Worm (Caenorhabditis elegans) whole organism, L4 larva: ENCODE data around the gene Y37D8A.3.

Experiments used
- D1046.2 ChIP-seq: fragments of 200-800 bp; sonication (Bioruptor generic); IDR thresholded peaks from 2 replicates; pipeline ENCODE4 v1.3.6; 2022; ENCODE audit warnings: missing genetic modification characterization, missing compliant biosample characterization
- F26F4.8 ChIP-seq: fragments of 200-800 bp; sonication (Bioruptor generic); conservative IDR thresholded peaks from 2 replicates; pipeline ENCODE4 v1.3.6; 2022; ENCODE audit warnings: missing genetic modification characterization, missing compliant biosample characterization
- R02D3.7 ChIP-seq: fragments of 150-350 bp; sonication (generic microtip); optimal IDR thresholded peaks from 3 replicates; lab custom pipeline; 2014; ENCODE audit warnings: missing biosample characterization, missing genetic modification characterization
- T20F7.1 ChIP-seq: fragments of 200-800 bp; sonication (Bioruptor generic); optimal IDR thresholded peaks from 2 replicates; lab custom pipeline; 2018; ENCODE audit warnings: mild to moderate bottlenecking, missing genetic modification characterization, missing compliant biosample characterization
- Y5F2A.4 ChIP-seq: fragments of 200-800 bp; sonication (Bioruptor generic); optimal IDR thresholded peaks from 2 replicates; lab custom pipeline; 2018; ENCODE audit warnings: mild to moderate bottlenecking, missing genetic modification characterization, missing compliant biosample characterization
- Y75B8A.6 ChIP-seq: fragments of 200-800 bp; sonication (Bioruptor generic); IDR thresholded peaks from 2 replicates; pipeline ENCODE4 v1.3.6; 2022; ENCODE audit warnings: missing genetic modification reagents, missing genetic modification characterization, missing compliant biosample characterization
- aha-1 ChIP-seq: fragments of 150-350 bp; peaks from one replicate; lab custom pipeline; 2014; ENCODE audit warnings: missing biosample characterization, missing genetic modification characterization
- arid-1 ChIP-seq: fragments of 200-800 bp; sonication (Bioruptor generic); conservative IDR thresholded peaks from 2 replicates; pipeline ENCODE4 v1.3.6; 2022; ENCODE audit warnings: missing genetic modification reagents, missing genetic modification characterization, missing compliant biosample characterization
- attf-4 ChIP-seq: sonication (generic microtip); optimal IDR thresholded peaks from 3 replicates; lab custom pipeline; 2017; ENCODE audit warnings: missing biosample characterization, missing genetic modification characterization
- ceh-32 ChIP-seq: sonication (generic microtip); optimal IDR thresholded peaks from 2 replicates; lab custom pipeline; 2016; ENCODE audit warnings: mild to moderate bottlenecking, missing genetic modification characterization, missing compliant biosample characterization; ENCODE audit not compliant: poor library complexity
- ceh-82 ChIP-seq: sonication (generic microtip); optimal IDR thresholded peaks from 2 replicates; lab custom pipeline; 2017; ENCODE audit warnings: missing biosample characterization, missing genetic modification characterization
- ces-1 ChIP-seq: fragments of 150-350 bp; sonication (generic microtip); optimal IDR thresholded peaks from 4 replicates; lab custom pipeline; 2014; ENCODE audit warnings: missing biosample characterization, missing genetic modification reagents, missing genetic modification characterization
- ctbp-1 ChIP-seq: fragments of 200-800 bp; sonication (Bioruptor generic); IDR thresholded peaks from 2 replicates; pipeline ENCODE4 v1.3.6; 2022; ENCODE audit warnings: missing genetic modification reagents, missing genetic modification characterization, missing compliant biosample characterization
- daf-16 ChIP-seq, 3 experiments: sonication (generic microtip); optimal IDR thresholded peaks; 2 replicates each; lab custom pipeline; 2016 to 2017; ENCODE audit warnings: missing genetic modification characterization in 3 of 3, missing genetic modification reagents in 3 of 3, mild to moderate bottlenecking in 2 of 3, missing compliant biosample characterization in 2 of 3, missing biosample characterization in 1 of 3, moderate library complexity in 1 of 3
- dmd-6 ChIP-seq: fragments of 200-800 bp; sonication (Bioruptor generic); IDR thresholded peaks from 2 replicates; pipeline ENCODE4 v1.3.6; 2022; ENCODE audit warnings: missing genetic modification reagents, missing genetic modification characterization, missing compliant biosample characterization
- dve-1 ChIP-seq: sonication (generic microtip); optimal IDR thresholded peaks from 2 replicates; lab custom pipeline; 2017; ENCODE audit warnings: antibody characterized with exemption, mild to moderate bottlenecking, missing genetic modification characterization, missing compliant biosample characterization; ENCODE audit not compliant: insufficient read depth
- egl-43 ChIP-seq: fragments of 200-800 bp; sonication (Bioruptor generic); IDR thresholded peaks from 2 replicates; pipeline ENCODE4 v1.3.6; 2022; ENCODE audit warnings: missing genetic modification reagents, missing genetic modification characterization, missing compliant biosample characterization
- hlh-11 ChIP-seq: fragments of 200-800 bp; sonication (Bioruptor generic); optimal IDR thresholded peaks from 2 replicates; lab custom pipeline; 2018; ENCODE audit warnings: mild to moderate bottlenecking, missing genetic modification characterization, missing compliant biosample characterization
- jun-1 ChIP-seq: fragments of 150-350 bp; optimal IDR thresholded peaks from 2 replicates; lab custom pipeline; 2014; ENCODE audit warnings: missing biosample characterization, missing genetic modification reagents, missing genetic modification characterization
- lin-1 ChIP-seq: fragments of 200-800 bp; sonication (Bioruptor generic); IDR thresholded peaks from 2 replicates; pipeline ENCODE4 v1.3.6; 2022; ENCODE audit warnings: missing genetic modification reagents, missing genetic modification characterization, missing compliant biosample characterization
- lin-29 ChIP-seq: fragments of 200-800 bp; sonication (Bioruptor generic); IDR thresholded peaks from 2 replicates; pipeline ENCODE4 v1.3.6; 2022; ENCODE audit warnings: missing genetic modification reagents, missing genetic modification characterization, missing compliant biosample characterization
- lin-38 ChIP-seq: fragments of 200-800 bp; sonication (Bioruptor generic); IDR thresholded peaks from 2 replicates; pipeline ENCODE4 v1.3.6; 2022; ENCODE audit warnings: missing genetic modification reagents, missing genetic modification characterization, missing compliant biosample characterization
- lsy-2 ChIP-seq, 2 experiments: fragments of 150-350 bp in 1 of 2; sonication (generic microtip) in 1 of 2; optimal IDR thresholded peaks; 2 replicates each; lab custom pipeline; 2014 to 2017; ENCODE audit warnings: missing biosample characterization in 2 of 2, missing genetic modification characterization in 2 of 2
- madf-9 ChIP-seq: fragments of 200-800 bp; sonication (Bioruptor generic); conservative IDR thresholded peaks from 2 replicates; pipeline ENCODE4 v1.3.6; 2022; ENCODE audit warnings: missing genetic modification reagents, missing genetic modification characterization, missing compliant biosample characterization
- mes-2 ChIP-seq: sonication (generic microtip); optimal IDR thresholded peaks from 2 replicates; lab custom pipeline; 2016; ENCODE audit warnings: missing genotype, mild to moderate bottlenecking, missing genetic modification characterization, missing compliant biosample characterization; ENCODE audit not compliant: poor library complexity, severe bottlenecking
- nhr-10 ChIP-seq: fragments of 150-350 bp; optimal IDR thresholded peaks from 2 replicates; lab custom pipeline; 2014; ENCODE audit warnings: missing biosample characterization, missing genetic modification characterization
- nhr-237 ChIP-seq: sonication (generic microtip); optimal IDR thresholded peaks from 2 replicates; lab custom pipeline; 2017; ENCODE audit warnings: missing biosample characterization, missing genetic modification characterization
- nhr-25 ChIP-seq: sonication (generic microtip); optimal IDR thresholded peaks from 2 replicates; lab custom pipeline; 2017; ENCODE audit warnings: missing genetic modification characterization, mild to moderate bottlenecking, missing compliant biosample characterization, antibody characterized with exemption, moderate library complexity, borderline replicate concordance; ENCODE audit not compliant: insufficient read depth
- nhr-28 ChIP-seq: fragments of 150-350 bp; optimal IDR thresholded peaks from 2 replicates; lab custom pipeline; 2014; ENCODE audit warnings: missing biosample characterization, missing genetic modification characterization
- nhr-42 ChIP-seq: fragments of 200-800 bp; sonication (Bioruptor generic); IDR thresholded peaks from 2 replicates; pipeline ENCODE4 v1.3.6; 2022; ENCODE audit warnings: missing genetic modification characterization, missing compliant biosample characterization
- nhr-48 ChIP-seq: sonication (generic microtip); optimal IDR thresholded peaks from 2 replicates; lab custom pipeline; 2016; ENCODE audit warnings: mild to moderate bottlenecking, missing genetic modification characterization, missing compliant biosample characterization
- nhr-6 ChIP-seq: fragments of 150-350 bp; optimal IDR thresholded peaks from 2 replicates; lab custom pipeline; 2014; ENCODE audit warnings: missing biosample characterization, missing genetic modification characterization
- nhr-77 ChIP-seq: fragments of 150-350 bp; optimal IDR thresholded peaks from 2 replicates; lab custom pipeline; 2014; ENCODE audit warnings: missing biosample characterization, missing genetic modification characterization
- pha-4 ChIP-seq, 2 experiments: fragments of 150-350 bp in 1 of 2; fragments of 200-800 bp in 1 of 2; sonication (Bioruptor generic) in 1 of 2; IDR thresholded peaks in 1 of 2; optimal IDR thresholded peaks in 1 of 2; 2 replicates each; pipeline versions ENCODE4 v1.3.6 to Lab custom; 2014 to 2022; ENCODE audit warnings: missing genetic modification characterization in 2 of 2, missing genetic modification reagents in 2 of 2, missing biosample characterization in 1 of 2, missing compliant biosample characterization in 1 of 2
- pqm-1 ChIP-seq: sonication (generic microtip); optimal IDR thresholded peaks from 2 replicates; lab custom pipeline; 2017; ENCODE audit warnings: missing biosample characterization, missing genetic modification characterization
- rbr-2 ChIP-seq: sonication (generic microtip); optimal IDR thresholded peaks from 2 replicates; lab custom pipeline; 2016; ENCODE audit warnings: missing genotype, missing genetic modification characterization, missing compliant biosample characterization
- sdz-12 ChIP-seq: fragments of 200-800 bp; sonication (Bioruptor generic); optimal IDR thresholded peaks from 2 replicates; lab custom pipeline; 2018; ENCODE audit warnings: mild to moderate bottlenecking, missing genetic modification characterization, missing compliant biosample characterization
- set-16 ChIP-seq: fragments of 200-800 bp; sonication (Bioruptor generic); IDR thresholded peaks from 2 replicates; pipeline ENCODE4 v1.3.6; 2022; ENCODE audit warnings: missing genetic modification reagents, missing genetic modification characterization, missing compliant biosample characterization
- snpc-4 ChIP-seq: fragments of 150-350 bp; optimal IDR thresholded peaks from 2 replicates; lab custom pipeline; 2014; ENCODE audit warnings: missing biosample characterization, missing genetic modification characterization
- tag-97 ChIP-seq: fragments of 200-800 bp; sonication (Bioruptor generic); IDR thresholded peaks from 2 replicates; pipeline ENCODE4 v1.3.6; 2022; ENCODE audit warnings: missing genetic modification characterization, missing compliant biosample characterization
- tra-1 ChIP-seq: fragments of 200-800 bp; sonication (Bioruptor generic); IDR thresholded peaks from 2 replicates; pipeline ENCODE4 v1.3.6; 2022; ENCODE audit warnings: missing genetic modification reagents, missing genetic modification characterization, missing compliant biosample characterization
- unc-39 ChIP-seq: sonication (generic microtip); optimal IDR thresholded peaks from 2 replicates; lab custom pipeline; 2017; ENCODE audit warnings: missing biosample characterization, missing genetic modification characterization
- vab-7 ChIP-seq: fragments of 200-800 bp; sonication (Bioruptor generic); IDR thresholded peaks from 2 replicates; pipeline ENCODE4 v1.3.6; 2022; ENCODE audit warnings: missing genetic modification reagents, missing genetic modification characterization, missing compliant biosample characterization
- zfp-3 ChIP-seq: fragments of 200-800 bp; sonication (Bioruptor generic); conservative IDR thresholded peaks from 2 replicates; pipeline ENCODE4 v1.3.6; 2022; ENCODE audit warnings: missing genetic modification reagents, missing genetic modification characterization, missing compliant biosample characterization
- zip-11 ChIP-seq: fragments of 200-800 bp; sonication (Bioruptor generic); IDR thresholded peaks from 2 replicates; pipeline ENCODE4 v1.3.6; 2022; ENCODE audit warnings: missing genetic modification characterization, missing compliant biosample characterization

The Y37D8A.3 gene

DNA sequence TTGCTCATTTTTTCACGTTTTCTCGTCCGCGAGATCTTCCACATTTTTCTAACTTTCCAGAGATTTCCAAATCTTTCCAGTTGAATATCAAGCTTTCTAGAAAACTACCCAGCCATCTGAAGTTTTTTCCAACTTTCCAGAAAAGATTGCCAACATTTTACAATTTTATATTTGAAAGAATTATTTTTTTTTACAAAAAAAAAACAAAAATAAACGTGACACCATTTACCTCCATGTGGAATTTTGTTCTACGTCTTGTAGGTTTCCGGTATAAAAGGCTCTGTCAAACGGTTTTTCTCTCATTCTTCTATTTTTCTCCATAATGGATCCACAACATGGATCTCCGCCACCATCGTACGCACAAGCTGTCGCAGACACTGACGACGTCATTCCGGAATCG, 35.5 kb downstream of the Y37D8A.3 start, which contains the start of gene Y37D8A.8:
Y37D8A.8 (plus strand) TSS at position 301 of the 400 bp plus-strand sequence.
- TF ChIP-seq unc-39 (tag; lab: Kevin White, UChicago) (no peak), vab-7 (GFP tag; lab: Robert Waterston, UW) (no peak), aha-1 (tag; lab: Kevin White, UChicago) (peak; percentile 39)

DNA sequence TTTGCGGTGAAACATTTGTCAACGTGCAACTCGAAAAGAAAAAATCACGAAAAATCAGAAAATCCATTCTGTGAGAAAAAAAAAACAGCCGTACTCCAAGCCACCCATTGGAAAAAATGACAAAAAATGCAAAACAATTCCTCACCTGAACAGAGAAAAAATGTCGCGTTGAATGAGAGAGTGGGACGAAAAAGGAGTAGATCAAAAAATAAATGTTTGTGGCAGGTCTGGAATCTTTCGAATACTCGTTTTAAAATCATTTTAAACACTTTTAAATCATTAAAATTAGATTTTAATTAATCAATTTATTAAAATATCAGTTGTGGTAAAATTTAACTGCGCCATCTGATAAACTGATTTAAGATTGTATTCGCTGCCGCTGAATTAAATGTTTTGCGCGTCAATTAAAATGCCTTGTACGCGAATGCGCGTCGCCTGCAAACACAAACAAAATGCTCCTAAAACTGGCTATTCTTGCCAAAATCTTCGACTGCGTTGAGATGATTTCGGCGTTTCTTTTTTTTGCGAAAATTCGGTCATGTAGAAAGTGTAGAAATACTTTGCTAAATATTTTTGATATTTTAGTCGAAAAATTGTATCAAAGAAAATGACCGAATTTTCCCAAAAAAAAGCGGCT, 41.0 kb downstream of the Y37D8A.3 start, which contains the start of gene Y37D8A.6:
Y37D8A.6 (minus strand) TSS at position 238 of the 637 bp plus-strand sequence.
- TF ChIP-seq pqm-1 (tag; lab: Kevin White, UChicago): no peak
- TF ChIP-seq nhr-237 (tag; lab: Kevin White, UChicago): no peak
- no peak for TF ChIP-seq dmd-6 (GFP tag; lab: Robert Waterston, UW)
- no peak for TF ChIP-seq rbr-2 (tag; lab: Kevin White, UChicago)
- TF ChIP-seq nhr-42: no peak
- TF ChIP-seq lin-38: peak; percentile 38
- peak; percentile 54 for TF ChIP-seq aha-1 (tag; lab: Kevin White, UChicago)
- no peak for TF ChIP-seq daf-16 (GFP tag; optimal IDR thresholded peaks at IDR 0.05; lab: Kevin White, UChicago)
- peak; percentile 3 for TF ChIP-seq daf-16 (tag; optimal IDR thresholded peaks at IDR 0.05; lab: Kevin White, UChicago)
- peak in 1 of 2 experiments; percentile 40 for TF ChIP-seq lsy-2 (tag; optimal IDR thresholded peaks at IDR 0.05; lab: Kevin White, UChicago)
- no peak for TF ChIP-seq hlh-11 (tag; lab: Kevin White, UChicago)
- no peak for TF ChIP-seq nhr-10 (tag; lab: Kevin White, UChicago)
- TF ChIP-seq sdz-12: no peak
- no peak for TF ChIP-seq madf-9 (GFP tag; lab: Robert Waterston, UW)
- no peak for TF ChIP-seq ceh-32 (tag; lab: Kevin White, UChicago)
- no peak for TF ChIP-seq T20F7.1 (GFP tag; lab: Kevin White, UChicago)
- no peak for TF ChIP-seq egl-43 (GFP tag; lab: Robert Waterston, UW)
- TF ChIP-seq D1046.2 (GFP tag; lab: Robert Waterston, UW): no peak
- no peak for TF ChIP-seq nhr-28
- no peak for TF ChIP-seq zip-11 (GFP tag; lab: Robert Waterston, UW)
- TF ChIP-seq snpc-4 (tag; lab: Kevin White, UChicago): no peak
- no peak for TF ChIP-seq jun-1 (tag; lab: Kevin White, UChicago)
- no peak for TF ChIP-seq lin-1 (GFP tag; lab: Robert Waterston, UW)
- peak; percentile 9 for TF ChIP-seq mes-2
- no peak for TF ChIP-seq tra-1 (GFP tag; lab: Robert Waterston, UW)

DNA sequence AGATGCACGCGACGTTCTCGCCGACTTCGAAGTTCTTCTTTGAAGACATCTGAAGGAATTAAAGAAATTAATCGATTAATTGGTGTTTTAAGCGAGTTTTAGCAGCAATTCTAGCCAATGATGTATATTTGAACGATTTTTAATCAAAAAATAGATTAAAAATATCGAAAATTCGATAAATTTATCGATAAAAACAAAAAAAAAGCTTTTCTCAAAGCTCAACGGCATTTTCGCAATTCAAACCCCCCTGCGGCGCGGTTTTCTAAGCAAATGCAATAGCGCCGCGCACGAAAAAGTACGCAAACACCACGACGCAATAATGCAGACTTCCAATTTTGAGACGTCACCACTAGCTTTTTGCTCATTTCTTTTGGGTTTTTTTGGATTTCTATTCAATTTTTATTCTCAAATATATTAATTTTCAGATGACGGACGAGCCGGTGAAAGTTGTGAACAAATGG, 45.5 kb downstream of the Y37D8A.3 start, which contains the start of the genes mrg-1 and spcs-2:
mrg-1 (minus strand) TSS at position 51 of the 461 bp plus-strand sequence.
spcs-2 (plus strand) TSS at position 426 of the 461 bp plus-strand sequence.
- TF ChIP-seq nhr-25 (tag; lab: Kevin White, UChicago): no peak
- no peak for TF ChIP-seq Y5F2A.4 (GFP tag; lab: Kevin White, UChicago)
- no peak for TF ChIP-seq F26F4.8
- TF ChIP-seq lin-29: no peak
- TF ChIP-seq lin-38: peak; percentile 88
- TF ChIP-seq zfp-3: 0 out of 2 replicates have a peak, but pooled peaks have one; percentile 35
- no peak for TF ChIP-seq zip-11 (GFP tag; lab: Robert Waterston, UW)
- TF ChIP-seq nhr-42: peak; percentile 67
- TF ChIP-seq Y75B8A.6 (GFP tag; lab: Robert Waterston, UW): no peak
- TF ChIP-seq pha-4 (GFP tag; IDR thresholded peaks at IDR 0.05; lab: Robert Waterston, UW): peak; percentile 84
- peak; percentile 29 for TF ChIP-seq pha-4 (tag; optimal IDR thresholded peaks at IDR 0.05; lab: Kevin White, UChicago)
- no peak for TF ChIP-seq set-16 (GFP tag; lab: Robert Waterston, UW)
- peak; percentile 74 for TF ChIP-seq nhr-6
- peak; percentile 88 for TF ChIP-seq arid-1 (GFP tag; lab: Robert Waterston, UW)
- TF ChIP-seq nhr-77: peak; percentile 61
- no peak for TF ChIP-seq ceh-82 (tag; lab: Kevin White, UChicago)
- peak; percentile 79 for TF ChIP-seq vab-7 (GFP tag; lab: Robert Waterston, UW)
- peak; percentile 75 for TF ChIP-seq ctbp-1
- TF ChIP-seq attf-4: no peak
- TF ChIP-seq nhr-48: peak; percentile 1
- TF ChIP-seq nhr-10 (tag; lab: Kevin White, UChicago): no peak
- TF ChIP-seq tag-97 (GFP tag; lab: Robert Waterston, UW): no peak
- TF ChIP-seq snpc-4 (tag; lab: Kevin White, UChicago): no peak
- TF ChIP-seq R02D3.7 (tag; lab: Kevin White, UChicago): peak; percentile 3
- no peak for TF ChIP-seq unc-39 (tag; lab: Kevin White, UChicago)
- peak; percentile 91 for TF ChIP-seq dve-1 (tag; lab: Kevin White, UChicago)
- peak; percentile 45 for TF ChIP-seq ces-1
